Worm (Caenorhabditis elegans) whole organism, mixed stage, embryonic: Measurements from ENCODE around the gene ZK632.9.

ENCODE experiments used
- bed-3 ChIP-seq: fragments of 200-800 bp; sonication (Bioruptor generic); optimal IDR thresholded peaks from 3 replicates; lab custom pipeline; 2018; ENCODE audit warnings: mild to moderate bottlenecking, missing genetic modification characterization, moderate library complexity, missing compliant biosample characterization
- blmp-1 ChIP-seq: fragments of 150-350 bp; optimal IDR thresholded peaks from 2 replicates; lab custom pipeline; 2014; ENCODE audit warnings: missing biosample characterization, missing genetic modification characterization
- ceh-39 ChIP-seq: fragments of 150-350 bp; optimal IDR thresholded peaks from 2 replicates; lab custom pipeline; 2014; ENCODE audit warnings: missing biosample characterization, missing genetic modification characterization
- ceh-43 ChIP-seq: fragments of 200-800 bp; sonication (Bioruptor generic); optimal IDR thresholded peaks from 2 replicates; lab custom pipeline; 2018; ENCODE audit warnings: mild to moderate bottlenecking, missing genetic modification characterization, moderate library complexity, missing compliant biosample characterization
- ceh-83 ChIP-seq: fragments of 200-800 bp; sonication (Bioruptor generic); optimal IDR thresholded peaks from 2 replicates; lab custom pipeline; 2018; ENCODE audit warnings: mild to moderate bottlenecking, missing genetic modification characterization, missing compliant biosample characterization
- ces-1 ChIP-seq: fragments of 150-350 bp; optimal IDR thresholded peaks from 2 replicates; lab custom pipeline; 2014; ENCODE audit warnings: missing biosample characterization, missing genetic modification reagents, missing genetic modification characterization
- drap-1 ChIP-seq: fragments of 200-800 bp; sonication (Bioruptor generic); optimal IDR thresholded peaks from 3 replicates; lab custom pipeline; 2018; ENCODE audit warnings: mild to moderate bottlenecking, missing genetic modification characterization, missing compliant biosample characterization
- elt-3 ChIP-seq: fragments of 150-350 bp; optimal IDR thresholded peaks from 2 replicates; lab custom pipeline; 2014; ENCODE audit warnings: missing biosample characterization, missing genetic modification characterization
- flh-1 ChIP-seq: fragments of 200-800 bp; sonication (Bioruptor generic); optimal IDR thresholded peaks from 2 replicates; lab custom pipeline; 2018; ENCODE audit warnings: mild to moderate bottlenecking, missing genetic modification characterization, moderate library complexity, missing compliant biosample characterization
- ham-2 ChIP-seq: fragments of 200-800 bp; sonication (Bioruptor generic); optimal IDR thresholded peaks from 2 replicates; lab custom pipeline; 2018; ENCODE audit warnings: mild to moderate bottlenecking, missing genetic modification characterization, missing compliant biosample characterization
- hlh-1 ChIP-seq: fragments of 150-350 bp; optimal IDR thresholded peaks from 2 replicates; lab custom pipeline; 2014; ENCODE audit warnings: missing biosample characterization, missing genetic modification reagents, missing genetic modification characterization
- lin-13 ChIP-seq: fragments of 150-350 bp; optimal IDR thresholded peaks from 2 replicates; lab custom pipeline; 2014; ENCODE audit warnings: missing biosample characterization, missing genetic modification characterization
- lin-32 ChIP-seq: fragments of 200-800 bp; sonication (Bioruptor generic); optimal IDR thresholded peaks from 2 replicates; lab custom pipeline; 2018; ENCODE audit warnings: mild to moderate bottlenecking, missing genetic modification characterization, missing compliant biosample characterization
- lsy-2 ChIP-seq: fragments of 150-350 bp; optimal IDR thresholded peaks from 2 replicates; lab custom pipeline; 2014; ENCODE audit warnings: missing biosample characterization, missing genetic modification characterization
- mab-5 ChIP-seq: fragments of 150-350 bp; optimal IDR thresholded peaks from 2 replicates; lab custom pipeline; 2014; ENCODE audit warnings: missing biosample characterization, missing genetic modification characterization
- mep-1 ChIP-seq: fragments of 150-350 bp; optimal IDR thresholded peaks from 2 replicates; lab custom pipeline; 2017; ENCODE audit warnings: missing biosample characterization, missing genetic modification reagents, missing genetic modification characterization, inconsistent platforms
- mls-2 ChIP-seq: sonication (generic microtip); optimal IDR thresholded peaks from 2 replicates; lab custom pipeline; 2016; ENCODE audit warnings: mild to moderate bottlenecking, missing genetic modification characterization, moderate library complexity, missing compliant biosample characterization
- nhr-2 ChIP-seq: fragments of 150-350 bp; optimal IDR thresholded peaks from 2 replicates; lab custom pipeline; 2014; ENCODE audit warnings: missing biosample characterization, missing genetic modification characterization
- nhr-28 ChIP-seq: fragments of 150-350 bp; optimal IDR thresholded peaks from 2 replicates; lab custom pipeline; 2014; ENCODE audit warnings: missing biosample characterization, missing genetic modification characterization
- pha-4 ChIP-seq: fragments of 150-350 bp; optimal IDR thresholded peaks from 2 replicates; lab custom pipeline; 2018; ENCODE audit warnings: missing biosample characterization, missing genetic modification reagents, missing genetic modification characterization
- sem-2 ChIP-seq: fragments of 200-800 bp; sonication (Bioruptor generic); optimal IDR thresholded peaks from 2 replicates; lab custom pipeline; 2018; ENCODE audit warnings: mild to moderate bottlenecking, missing genetic modification characterization, missing compliant biosample characterization
- snpc-4 ChIP-seq: fragments of 150-350 bp; optimal IDR thresholded peaks from 2 replicates; lab custom pipeline; 2014; ENCODE audit warnings: missing biosample characterization, missing genetic modification characterization
- sptf-1 ChIP-seq: sonication (generic microtip); optimal IDR thresholded peaks from 2 replicates; lab custom pipeline; 2017; ENCODE audit warnings: mild to moderate bottlenecking, missing genetic modification characterization, moderate library complexity, missing compliant biosample characterization
- tbx-8 ChIP-seq: fragments of 200-800 bp; sonication (Bioruptor generic); optimal IDR thresholded peaks from 2 replicates; lab custom pipeline; 2018; ENCODE audit warnings: mild to moderate bottlenecking, missing genetic modification characterization, moderate library complexity, missing compliant biosample characterization
- unc-120 ChIP-seq: sonication (generic microtip); optimal IDR thresholded peaks from 2 replicates; lab custom pipeline; 2017; ENCODE audit warnings: missing genetic modification characterization, missing compliant biosample characterization; ENCODE audit not compliant: poor library complexity, severe bottlenecking
- unc-39 ChIP-seq: fragments of 150-350 bp; optimal IDR thresholded peaks from 2 replicates; lab custom pipeline; 2014; ENCODE audit warnings: missing biosample characterization, missing genetic modification characterization
- unc-62 ChIP-seq: fragments of 150-350 bp; optimal IDR thresholded peaks from 2 replicates; lab custom pipeline; 2014; ENCODE audit warnings: missing biosample characterization, missing genetic modification reagents, missing genetic modification characterization
- zip-8 ChIP-seq: fragments of 150-350 bp; optimal IDR thresholded peaks from 2 replicates; lab custom pipeline; 2014; ENCODE audit warnings: missing biosample characterization, missing genetic modification characterization

The ZK632.9 gene

ce11 chrIII:9851547-9851946, 26.3 kb upstream of the ZK632.9 start, which contains the start of gene K11H3.3:
TSS of gene K11H3.3 (plus strand) at chrIII:9851854.
- no peak for TF ChIP-seq tbx-8

- TF ChIP-seq zip-8 (tag; lab: Kevin White, UChicago) (no peak), bed-3 (GFP tag; lab: Kevin White, UChicago) (no peak), hlh-1 (tag; lab: Kevin White, UChicago) (no peak), ceh-43 (GFP tag; lab: Kevin White, UChicago) (no peak), blmp-1 (tag; lab: Kevin White, UChicago) (no peak), mab-5 (no peak), sptf-1 (tag; lab: Kevin White, UChicago) (no peak), elt-3 (tag; lab: Kevin White, UChicago) (no peak), sem-2 (GFP tag; lab: Kevin White, UChicago) (no peak)
These were observed 25.6 kb upstream of the ZK632.9 start for ce11 chrIII:9850877-9851276.

ce11 chrIII:9849950-9850349, 24.7 kb upstream of the ZK632.9 start:
- TF ChIP-seq unc-120 (no peak), nhr-2 (no peak), lin-13 (tag; lab: Kevin White, UChicago) (no peak), lin-32 (GFP tag; lab: Kevin White, UChicago) (no peak)

ce11 chrIII:9848603-9849002, 23.4 kb upstream of the ZK632.9 start:
- TF ChIP-seq lin-13 (tag; lab: Kevin White, UChicago) (no peak), nhr-28 (tag; lab: Kevin White, UChicago) (no peak), ham-2 (GFP tag; lab: Kevin White, UChicago) (no peak), mls-2 (tag; lab: Kevin White, UChicago) (no peak), bed-3 (GFP tag; lab: Kevin White, UChicago) (no peak), flh-1 (no peak), snpc-4 (tag; lab: Kevin White, UChicago) (no peak), lsy-2 (no peak), nhr-2 (no peak), elt-3 (tag; lab: Kevin White, UChicago) (no peak), unc-39 (no peak), ceh-39 (tag; lab: Kevin White, UChicago) (no peak)

ce11 chrIII:9848083-9848482, 22.9 kb upstream of the ZK632.9 start, which contains the start of gene mrpl-36:
TSS of gene mrpl-36 (minus strand) at chrIII:9848116.
- TF ChIP-seq mep-1 (tag; lab: Kevin White, UChicago) (peak; percentile 14), ceh-43 (GFP tag; lab: Kevin White, UChicago) (no peak), lsy-2 (peak; percentile 28), ces-1 (GFP tag; lab: Kevin White, UChicago) (peak; percentile 13)

ce11 chrIII:9846093-9846492, 20.9 kb upstream of the ZK632.9 start, which contains the start of gene K11H3.2:
TSS of gene K11H3.2 (plus strand) at chrIII:9846393.
- TF ChIP-seq elt-3 (tag; lab: Kevin White, UChicago): no peak
- no peak for TF ChIP-seq unc-39
- TF ChIP-seq bed-3 (GFP tag; lab: Kevin White, UChicago): no peak
- TF ChIP-seq unc-62 (GFP tag; lab: Kevin White, UChicago): no peak
- TF ChIP-seq sem-2 (GFP tag; lab: Kevin White, UChicago): no peak
- no peak for TF ChIP-seq unc-120
- no peak for TF ChIP-seq sptf-1 (tag; lab: Kevin White, UChicago)
- TF ChIP-seq drap-1: no peak
- TF ChIP-seq lin-13 (tag; lab: Kevin White, UChicago): no peak

ce11 chrIII:9843715-9844114, 18.5 kb upstream of the ZK632.9 start, which contains the start of gene K11H3.5:
TSS of gene K11H3.5 (plus strand) at chrIII:9843768.
- no peak for TF ChIP-seq ceh-43 (GFP tag; lab: Kevin White, UChicago)
- TF ChIP-seq unc-39: no peak
- TF ChIP-seq ces-1 (GFP tag; lab: Kevin White, UChicago): no peak
- no peak for TF ChIP-seq nhr-2
- no peak for TF ChIP-seq mls-2 (tag; lab: Kevin White, UChicago)
- no peak for TF ChIP-seq ceh-83 (GFP tag; lab: Kevin White, UChicago)
- no peak for TF ChIP-seq tbx-8
- TF ChIP-seq pha-4 (tag; lab: Kevin White, UChicago): no peak
- TF ChIP-seq unc-62 (GFP tag; lab: Kevin White, UChicago): no peak
- no peak for TF ChIP-seq mab-5
- no peak for TF ChIP-seq elt-3 (tag; lab: Kevin White, UChicago)
